Worm (Caenorhabditis elegans) whole organism, young adult: ENCODE data around the gene F01F1.2.
A peak's percentile ranks its signal among the peaks of the same experiment; 100 is the strongest.

ENCODE experiments used
- B0035.1 ChIP-seq: sonication (generic microtip); optimal IDR thresholded peaks from 2 replicates; lab custom pipeline; 2016; ENCODE audit warnings: missing genetic modification characterization, mild to moderate bottlenecking, missing compliant biosample characterization, missing genotype, missing genetic modification reagents
- F33H1.4 ChIP-seq: fragments of 200-800 bp; sonication (Bioruptor generic); IDR thresholded peaks from 2 replicates; pipeline ENCODE4 v1.3.6; 2022; ENCODE audit warnings: missing genetic modification reagents, missing genetic modification characterization, missing compliant biosample characterization
- F57C9.4 ChIP-seq: sonication (generic microtip); optimal IDR thresholded peaks from 2 replicates; lab custom pipeline; 2017; ENCODE audit warnings: mild to moderate bottlenecking, missing genetic modification characterization, missing compliant biosample characterization
- Y53G8AR.9 ChIP-seq: fragments of 200-800 bp; sonication (Bioruptor generic); conservative IDR thresholded peaks from 2 replicates; pipeline ENCODE4 v1.3.6; 2022; ENCODE audit warnings: missing genetic modification reagents, missing genetic modification characterization, missing compliant biosample characterization
- Y95B8A.8 ChIP-seq: fragments of 200-800 bp; sonication (Bioruptor generic); IDR thresholded peaks from 2 replicates; pipeline ENCODE4 v1.3.6; 2022; ENCODE audit warnings: missing genetic modification reagents, missing genetic modification characterization, missing compliant biosample characterization
- attf-3 ChIP-seq: fragments of 200-800 bp; sonication (Bioruptor generic); conservative IDR thresholded peaks from 2 replicates; pipeline ENCODE4 v1.3.6; 2022; ENCODE audit warnings: missing genetic modification reagents, missing genetic modification characterization, missing compliant biosample characterization
- cebp-1 ChIP-seq, 2 experiments: fragments of 200-800 bp in 1 of 2; sonication (Bioruptor generic) in 1 of 2; sonication (generic microtip) in 1 of 2; IDR thresholded peaks in 1 of 2; optimal IDR thresholded peaks in 1 of 2; 2 replicates each; pipeline versions ENCODE4 v1.3.6 to Lab custom; 2017 to 2022; ENCODE audit warnings: missing compliant biosample characterization in 2 of 2, missing genetic modification characterization in 2 of 2, mild to moderate bottlenecking in 1 of 2, missing genetic modification reagents in 1 of 2, moderate library complexity in 1 of 2
- ceh-100 ChIP-seq: fragments of 200-800 bp; sonication (Bioruptor generic); IDR thresholded peaks from 2 replicates; pipeline ENCODE4 v1.3.6; 2022; ENCODE audit warnings: missing genetic modification reagents, missing genetic modification characterization, missing compliant biosample characterization
- ceh-58 ChIP-seq: fragments of 200-800 bp; sonication (Bioruptor generic); IDR thresholded peaks from 2 replicates; pipeline ENCODE4 v1.3.6; 2022; ENCODE audit warnings: missing genetic modification characterization, missing compliant biosample characterization
- ceh-79 ChIP-seq: sonication (generic microtip); optimal IDR thresholded peaks from 2 replicates; lab custom pipeline; 2017; ENCODE audit warnings: mild to moderate bottlenecking, missing genetic modification characterization, missing compliant biosample characterization
- ceh-91 ChIP-seq: fragments of 200-800 bp; sonication (Bioruptor generic); IDR thresholded peaks from 2 replicates; pipeline ENCODE4 v1.3.6; 2022; ENCODE audit warnings: missing genetic modification reagents, missing genetic modification characterization, missing compliant biosample characterization
- dox-1 ChIP-seq: fragments of 200-800 bp; sonication (Bioruptor generic); IDR thresholded peaks from 2 replicates; pipeline ENCODE4 v1.3.6; 2022; ENCODE audit warnings: missing genetic modification reagents, missing genetic modification characterization, missing compliant biosample characterization
- egrh-3 ChIP-seq: fragments of 200-800 bp; sonication (Bioruptor generic); IDR thresholded peaks from 2 replicates; pipeline ENCODE4 v1.3.6; 2022; ENCODE audit warnings: missing genetic modification reagents, missing genetic modification characterization, missing compliant biosample characterization
- ets-4 ChIP-seq: fragments of 200-800 bp; sonication (Bioruptor generic); optimal IDR thresholded peaks from 2 replicates; lab custom pipeline; 2018; ENCODE audit warnings: mild to moderate bottlenecking, missing genetic modification characterization, missing compliant biosample characterization
- hlh-12 ChIP-seq: sonication (generic microtip); optimal IDR thresholded peaks from 2 replicates; lab custom pipeline; 2016; ENCODE audit warnings: missing genetic modification characterization, missing compliant biosample characterization
- hmg-1.2 ChIP-seq: fragments of 200-800 bp; sonication (Bioruptor generic); IDR thresholded peaks from 2 replicates; pipeline ENCODE4 v1.3.6; 2022; ENCODE audit warnings: missing genetic modification reagents, missing genetic modification characterization, missing compliant biosample characterization
- let-607 ChIP-seq, 2 experiments: fragments of 200-800 bp in 1 of 2; sonication (Bioruptor generic) in 1 of 2; sonication (generic microtip) in 1 of 2; optimal IDR thresholded peaks; 2 replicates each; lab custom pipeline; 2016 to 2018; ENCODE audit warnings: mild to moderate bottlenecking in 2 of 2, missing compliant biosample characterization in 2 of 2, missing genetic modification characterization in 2 of 2, moderate library complexity in 2 of 2, missing genotype in 1 of 2
- lsl-1 ChIP-seq: fragments of 200-800 bp; sonication (Bioruptor generic); optimal IDR thresholded peaks from 2 replicates; lab custom pipeline; 2018; ENCODE audit warnings: mild to moderate bottlenecking, missing genetic modification characterization, moderate library complexity, missing compliant biosample characterization
- mcd-1 ChIP-seq: fragments of 200-800 bp; sonication (Bioruptor generic); IDR thresholded peaks from 2 replicates; pipeline ENCODE4 v1.3.6; 2022; ENCODE audit warnings: missing genetic modification reagents, missing genetic modification characterization, missing compliant biosample characterization
- nfyb-1 ChIP-seq: fragments of 200-800 bp; sonication (Bioruptor generic); IDR thresholded peaks from 2 replicates; pipeline ENCODE4 v1.3.6; 2022; ENCODE audit warnings: missing genetic modification reagents, missing genetic modification characterization, missing compliant biosample characterization
- nhr-80 ChIP-seq: sonication (generic microtip); optimal IDR thresholded peaks from 2 replicates; lab custom pipeline; 2016; ENCODE audit warnings: missing genetic modification characterization, missing compliant biosample characterization
- repo-1 ChIP-seq: sonication (generic microtip); optimal IDR thresholded peaks from 2 replicates; lab custom pipeline; 2017; ENCODE audit warnings: mild to moderate bottlenecking, missing genetic modification characterization, missing compliant biosample characterization
- somi-1 ChIP-seq: fragments of 200-800 bp; sonication (Bioruptor generic); optimal IDR thresholded peaks from 2 replicates; lab custom pipeline; 2018; ENCODE audit warnings: mild to moderate bottlenecking, missing genetic modification characterization, missing compliant biosample characterization
- tbp1 ChIP-seq: fragments of 200-800 bp; sonication (Bioruptor generic); optimal IDR thresholded peaks from 2 replicates; lab custom pipeline; 2018; ENCODE audit warnings: mild to moderate bottlenecking, missing genetic modification characterization, missing compliant biosample characterization
- tlf-1 ChIP-seq: fragments of 200-800 bp; sonication (Bioruptor generic); optimal IDR thresholded peaks from 2 replicates; lab custom pipeline; 2018; ENCODE audit warnings: mild to moderate bottlenecking, missing genetic modification characterization, missing compliant biosample characterization
- unc-130 ChIP-seq: sonication (generic microtip); optimal IDR thresholded peaks from 2 replicates; lab custom pipeline; 2016; ENCODE audit warnings: missing genetic modification reagents, missing genetic modification characterization, missing compliant biosample characterization
- zfh-2 ChIP-seq: fragments of 200-800 bp; sonication (Bioruptor generic); conservative IDR thresholded peaks from 2 replicates; pipeline ENCODE4 v1.3.6; 2022; ENCODE audit warnings: missing genetic modification reagents, missing genetic modification characterization, missing compliant biosample characterization
- ztf-22 ChIP-seq: fragments of 200-800 bp; sonication (Bioruptor generic); optimal IDR thresholded peaks from 2 replicates; lab custom pipeline; 2018; ENCODE audit warnings: mild to moderate bottlenecking, missing genetic modification characterization, moderate library complexity, missing compliant biosample characterization
- ztf-25 ChIP-seq: fragments of 200-800 bp; sonication (Bioruptor generic); IDR thresholded peaks from 2 replicates; pipeline ENCODE4 v1.3.6; 2022; ENCODE audit warnings: missing genetic modification reagents, missing genetic modification characterization, missing compliant biosample characterization
- ztf-26 ChIP-seq: sonication (generic microtip); optimal IDR thresholded peaks from 2 replicates; lab custom pipeline; 2017; ENCODE audit warnings: missing genetic modification characterization, missing compliant biosample characterization
- ztf-28 ChIP-seq: fragments of 200-800 bp; sonication (Bioruptor generic); IDR thresholded peaks from 2 replicates; pipeline ENCODE4 v1.3.6; 2022; ENCODE audit warnings: missing genetic modification reagents, missing genetic modification characterization, missing compliant biosample characterization
- ztf-3 ChIP-seq: fragments of 200-800 bp; sonication (Bioruptor generic); optimal IDR thresholded peaks from 2 replicates; lab custom pipeline; 2018; ENCODE audit warnings: mild to moderate bottlenecking, missing genetic modification characterization, missing compliant biosample characterization

Gene F01F1.2

ce11 chrIII:5839147-5839546 lies 39.2 kb upstream of the F01F1.2 start (continued):
- TF ChIP-seq F33H1.4 (GFP tag; lab: Robert Waterston, UW), result no peak
- TF ChIP-seq ztf-26 (tag; lab: Kevin White, UChicago), result no peak
- TF ChIP-seq lsl-1, result no peak
- TF ChIP-seq, all 124 proteins: peak for 6

ce11 chrIII:5839598-5839997 lies 38.8 kb upstream of the F01F1.2 start:
- TF ChIP-seq egrh-3 (GFP tag; lab: Robert Waterston, UW) (no peak), ceh-79 (tag; lab: Kevin White, UChicago) (no peak), ceh-58 (no peak), ztf-3 (no peak), mcd-1 (GFP tag; lab: Robert Waterston, UW) (no peak), ztf-22 (GFP tag; lab: Kevin White, UChicago) (no peak), let-607 (tag; optimal IDR thresholded peaks at IDR 0.05; lab: Kevin White, UChicago) (no peak), ceh-100 (GFP tag; lab: Robert Waterston, UW) (no peak), cebp-1 (GFP tag; IDR thresholded peaks at IDR 0.05; lab: Robert Waterston, UW) (no peak), cebp-1 (tag; optimal IDR thresholded peaks at IDR 0.05; lab: Kevin White, UChicago) (no peak), ets-4 (GFP tag; lab: Kevin White, UChicago) (no peak), unc-130 (GFP tag; lab: Kevin White, UChicago) (no peak), hlh-12 (tag; lab: Kevin White, UChicago) (no peak), nhr-80 (no peak), ztf-28 (no peak)

DNA sequence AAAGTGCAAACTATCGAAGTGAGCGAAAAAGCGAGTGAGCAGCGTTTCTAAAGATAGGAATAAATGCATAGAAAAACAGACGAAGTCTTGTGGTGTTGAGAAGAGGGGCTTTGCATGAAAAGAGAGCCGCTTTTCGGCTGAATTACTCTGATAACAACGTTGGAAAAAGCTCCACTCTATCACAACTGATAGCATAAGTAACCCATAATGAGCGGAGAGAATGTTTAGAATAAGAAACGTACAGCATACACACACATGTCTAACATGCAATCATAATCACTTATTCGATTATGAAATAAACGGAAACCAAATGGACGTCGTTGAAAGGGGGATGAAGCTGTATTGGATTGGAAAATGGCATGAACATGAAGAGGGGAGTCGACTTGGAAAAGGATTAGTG lies 38.1 kb upstream of the F01F1.2 start:
- TF ChIP-seq nhr-80, result peak; percentile 46
- 0 out of 2 replicates have a peak, but pooled peaks have one; percentile 9 for TF ChIP-seq dox-1 (GFP tag; lab: Robert Waterston, UW)
- no peak for TF ChIP-seq Y53G8AR.9 (GFP tag; lab: Robert Waterston, UW)
- TF ChIP-seq cebp-1 (GFP tag; IDR thresholded peaks at IDR 0.05; lab: Robert Waterston, UW), result peak; percentile 21; the same call in 1 of the 2 replicates
- peak; percentile 64 for TF ChIP-seq cebp-1 (tag; optimal IDR thresholded peaks at IDR 0.05; lab: Kevin White, UChicago)

DNA sequence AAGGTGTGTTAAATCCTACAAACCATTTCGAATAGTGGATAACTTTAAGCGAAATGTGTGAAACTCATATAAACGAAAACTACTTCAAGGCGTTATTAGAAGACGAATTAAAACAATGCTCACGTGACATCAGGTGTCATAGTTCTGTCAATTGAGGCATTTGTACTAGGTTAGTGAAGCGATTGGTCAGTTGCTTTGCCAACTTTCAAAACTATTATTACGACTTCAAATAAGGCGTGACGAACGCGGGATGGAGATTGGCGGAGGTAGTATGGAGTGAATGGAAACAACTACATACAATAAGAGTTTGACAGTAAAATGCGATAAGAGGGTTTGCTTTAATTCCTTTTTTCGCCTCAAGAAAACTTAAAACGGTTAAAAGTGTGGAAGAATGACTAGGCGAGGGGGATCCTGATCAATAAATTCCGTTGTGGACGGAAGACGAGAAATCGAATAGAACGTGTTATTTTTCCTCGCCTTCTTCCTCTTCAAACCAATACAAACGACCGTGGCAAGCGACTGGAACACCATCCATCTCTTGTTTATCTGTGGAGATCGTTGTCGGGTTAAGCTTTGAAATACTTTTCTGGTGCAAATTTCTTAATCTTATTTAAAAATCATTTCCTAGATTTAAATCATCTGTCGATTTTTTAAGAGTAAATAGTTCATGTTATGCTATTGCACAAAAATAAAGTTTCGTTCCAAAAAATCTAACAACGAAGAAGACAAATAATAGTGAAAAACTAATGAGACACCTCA lies 37.4 kb upstream of the F01F1.2 start:
- TF ChIP-seq Y95B8A.8 (GFP tag; lab: Robert Waterston, UW) (peak; percentile 13; the same call in 1 of the 2 replicates), tlf-1 (GFP tag; lab: Kevin White, UChicago) (no peak), nhr-80 (peak; percentile 21), B0035.1 (no peak)

DNA sequence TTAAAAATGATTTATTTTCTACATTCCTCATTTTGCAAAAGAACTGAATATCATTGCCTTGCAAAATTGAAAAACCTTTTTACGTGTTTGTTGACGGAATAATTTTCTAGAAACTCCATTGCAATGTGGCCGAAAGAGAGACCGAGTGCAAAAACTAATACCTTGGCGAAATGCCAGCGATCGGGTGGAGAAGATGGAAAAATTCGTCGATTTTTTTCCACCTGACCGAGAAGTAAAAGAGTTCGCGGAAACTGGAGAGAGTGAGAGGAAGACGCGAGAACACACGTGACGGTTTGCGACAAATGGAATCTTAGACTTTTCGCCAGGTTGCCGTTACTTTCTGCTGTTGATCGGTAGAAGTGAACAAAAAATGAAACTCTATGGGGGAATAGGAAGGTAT lies 36.7 kb upstream of the F01F1.2 start:
- TF ChIP-seq ztf-25 (GFP tag; lab: Robert Waterston, UW) (no peak), repo-1 (tag; lab: Kevin White, UChicago) (no peak), somi-1 (peak; percentile 13), cebp-1 (GFP tag; IDR thresholded peaks at IDR 0.05; lab: Robert Waterston, UW) (no peak), cebp-1 (tag; optimal IDR thresholded peaks at IDR 0.05; lab: Kevin White, UChicago) (peak; percentile 57), dox-1 (GFP tag; lab: Robert Waterston, UW) (peak; percentile 36; the same call in 1 of the 2 replicates), ceh-91 (no peak), attf-3 (GFP tag; lab: Robert Waterston, UW) (no peak), zfh-2 (peak; percentile 59; the same call in 1 of the 2 replicates), nfyb-1 (GFP tag; lab: Robert Waterston, UW) (peak; percentile 21; the same call in 1 of the 2 replicates), hmg-1.2 (peak; percentile 19; the same call in 1 of the 2 replicates), F57C9.4 (tag; lab: Kevin White, UChicago) (no peak), tbp1 (GFP tag; lab: Kevin White, UChicago) (peak; percentile 25)
